Fruit fly (Drosophila melanogaster): ENCODE data around the gene CG43063.

The CG43063 gene

dm6 chr3R:13051942-13052693 lies 33.9 kb upstream of the CG43063 start, which contains the start of gene pic:
Gene pic, plus strand, starts transcription at chr3R:13052245.
- peak; percentile 74 for TF ChIP-seq Hr83 (GFP tag; optimal IDR thresholded peaks at IDR 0.05; ENCODE audit: poor library complexity, severe bottlenecking)
- no peak for TF ChIP-seq dmrt93B (GFP tag; optimal IDR thresholded peaks at IDR 0.05)
- no peak for TF ChIP-seq pan (optimal IDR thresholded peaks at IDR 0.05)
- TF ChIP-seq br (GFP tag; optimal IDR thresholded peaks at IDR 0.05): no peak
- TF ChIP-seq Hr78 (GFP tag; optimal IDR thresholded peaks at IDR 0.05): no peak
- no peak for TF ChIP-seq N (GFP tag; optimal IDR thresholded peaks at IDR 0.05)
- no peak for TF ChIP-seq CG32264 (GFP tag; optimal IDR thresholded peaks at IDR 0.05)

dm6 chr3R:13056553-13056952 lies 29.5 kb upstream of the CG43063 start:
- TF ChIP-seq OdsH (GFP tag; optimal IDR thresholded peaks at IDR 0.05): no peak
- TF ChIP-seq dsf (GFP tag; optimal IDR thresholded peaks at IDR 0.05; ENCODE audit: borderline replicate concordance): no peak

- TF ChIP-seq brk (GFP tag; optimal IDR thresholded peaks at IDR 0.05): no peak
- no peak for TF ChIP-seq Dif (GFP tag; optimal IDR thresholded peaks at IDR 0.05; ENCODE audit: partially characterized antibody)
- no peak for TF ChIP-seq lola (GFP tag; optimal IDR thresholded peaks at IDR 0.05)
- no peak for TF ChIP-seq Abd-B (GFP tag; optimal IDR thresholded peaks at IDR 0.05)
- no peak for TF ChIP-seq sv (GFP tag; optimal IDR thresholded peaks at IDR 0.05)
- TF ChIP-seq foxo (GFP tag; optimal IDR thresholded peaks at IDR 0.05): no peak
- TF ChIP-seq N (GFP tag; optimal IDR thresholded peaks at IDR 0.05): no peak
- TF ChIP-seq Dfd (GFP tag; optimal IDR thresholded peaks at IDR 0.05): no peak
- no peak for TF ChIP-seq tai (GFP tag; optimal IDR thresholded peaks at IDR 0.05)
- TF ChIP-seq pan (optimal IDR thresholded peaks at IDR 0.05): no peak
- TF ChIP-seq fru (GFP tag; optimal IDR thresholded peaks at IDR 0.05): no peak
- TF ChIP-seq h (GFP tag; optimal IDR thresholded peaks at IDR 0.05): no peak
- no peak for TF ChIP-seq usp (GFP tag; optimal IDR thresholded peaks at IDR 0.05)
- TF ChIP-seq dsf (GFP tag; optimal IDR thresholded peaks at IDR 0.05; ENCODE audit: borderline replicate concordance): no peak
- TF ChIP-seq woc (GFP tag; optimal IDR thresholded peaks at IDR 0.05): no peak
- no peak for TF ChIP-seq br (GFP tag; optimal IDR thresholded peaks at IDR 0.05)
Measured at dm6 chr3R:13057121-13057805, 28.8 kb upstream of the CG43063 start, which contains the start of gene sim. Gene sim, plus strand, starts transcription at chr3R:13057755.

- TF ChIP-seq woc (GFP tag; optimal IDR thresholded peaks at IDR 0.05) (peak; percentile 14), Hr83 (GFP tag; optimal IDR thresholded peaks at IDR 0.05; ENCODE audit: poor library complexity, severe bottlenecking) (peak; percentile 53), Vsx2 (GFP tag; optimal IDR thresholded peaks at IDR 0.05; ENCODE audit: partially characterized antibody) (peak; percentile 67), ey (GFP tag; optimal IDR thresholded peaks at IDR 0.05) (no peak), foxo (GFP tag; optimal IDR thresholded peaks at IDR 0.05) (no peak), psq (GFP tag; optimal IDR thresholded peaks at IDR 0.05) (no peak), brk (GFP tag; optimal IDR thresholded peaks at IDR 0.05) (no peak), Dfd (GFP tag; optimal IDR thresholded peaks at IDR 0.05) (peak; percentile 6), dmrt93B (GFP tag; optimal IDR thresholded peaks at IDR 0.05) (no peak), pan (optimal IDR thresholded peaks at IDR 0.05) (no peak), sage (GFP tag; optimal IDR thresholded peaks at IDR 0.05) (no peak), Hr78 (GFP tag; optimal IDR thresholded peaks at IDR 0.05) (no peak), Abd-B (GFP tag; optimal IDR thresholded peaks at IDR 0.05) (peak; percentile 69), CG9705 (GFP tag; optimal IDR thresholded peaks at IDR 0.05) (no peak), Myc (optimal IDR thresholded peaks at IDR 0.05) (no peak), dl (GFP tag; optimal IDR thresholded peaks at IDR 0.05; ENCODE audit: insufficient read depth in 1 of 2, partially characterized antibody in 2 of 2) (no peak), Mio (GFP tag; optimal IDR thresholded peaks at IDR 0.05) (no peak), CrebA (GFP tag; optimal IDR thresholded peaks at IDR 0.05; ENCODE audit: borderline replicate concordance) (no peak), Dif (GFP tag; optimal IDR thresholded peaks at IDR 0.05; ENCODE audit: partially characterized antibody) (peak; percentile 23), HLH106 (tag; optimal IDR thresholded peaks at IDR 0.05) (no peak), rgr (GFP tag; optimal IDR thresholded peaks at IDR 0.05) (no peak), N (GFP tag; optimal IDR thresholded peaks at IDR 0.05) (peak; percentile 97), jim (GFP tag; optimal IDR thresholded peaks at IDR 0.05) (no peak), h (GFP tag; optimal IDR thresholded peaks at IDR 0.05) (no peak), Jra (GFP tag; optimal IDR thresholded peaks at IDR 0.05) (peak; percentile 47), OdsH (GFP tag; optimal IDR thresholded peaks at IDR 0.05) (no peak)
Measured at dm6 chr3R:13063746-13064592, 22.1 kb upstream of the CG43063 start.
